Fruit fly (Drosophila melanogaster) whole organism, embryonic: ENCODE results near the gene Ddc.

Source experiments
- CG10209 ChIP-seq: fragments of 200-800 bp; sonication (Bioruptor generic); optimal IDR thresholded peaks from 3 replicates; lab custom pipeline; 2017; ENCODE audit warnings: missing biosample characterization, mild to moderate bottlenecking, missing genetic modification characterization, missing genetic modification reagents
- ttk ChIP-seq: fragments of 200-800 bp; sonication (Bioruptor generic); IDR thresholded peaks from 2 replicates; pipeline ENCODE4 v2.1.2; 2022; ENCODE audit warnings: missing biosample characterization, missing genetic modification characterization

DNA sequence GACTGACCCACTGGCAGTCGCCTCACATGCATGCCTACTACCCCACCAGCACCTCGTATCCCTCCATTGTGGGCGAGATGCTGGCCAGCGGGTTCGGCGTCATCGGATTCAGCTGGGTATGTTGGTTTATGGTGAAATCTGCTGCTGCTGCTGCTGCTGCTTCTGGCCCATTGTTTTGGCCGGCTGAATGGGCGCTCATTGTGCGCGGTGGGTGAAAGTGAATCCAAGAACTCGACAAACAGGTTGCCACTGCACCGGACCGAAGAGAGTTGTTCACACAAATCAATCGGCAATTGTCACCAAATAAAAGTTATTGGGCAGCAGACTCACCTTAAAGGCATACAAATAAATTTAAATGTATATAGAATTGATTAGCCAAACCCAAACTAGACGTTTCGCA lies 7.9 kb downstream of the Ddc start:
- TF ChIP-seq ttk (GFP tag; lab: Robert Waterston, UW) (no peak), CG10209 (GFP tag; lab: Kevin White, UChicago) (no peak)
